Worm (Caenorhabditis elegans) whole organism, L4 larva: Measurements from ENCODE around the gene srw-140.
A peak's percentile ranks its signal among the peaks of the same experiment; 100 is the strongest.

ENCODE experiments used
- F49E8.2 ChIP-seq: sonication (generic microtip); optimal IDR thresholded peaks from 2 replicates; lab custom pipeline; 2016; ENCODE audit warnings: missing compliant biosample characterization, mild to moderate bottlenecking, missing genetic modification characterization, borderline replicate concordance
- Y48G9A.11 ChIP-seq: fragments of 200-800 bp; sonication (Bioruptor generic); IDR thresholded peaks from 2 replicates; pipeline ENCODE4 v1.3.6; 2022; ENCODE audit warnings: missing genetic modification reagents, missing genetic modification characterization, missing compliant biosample characterization
- Y5F2A.4 ChIP-seq: fragments of 200-800 bp; sonication (Bioruptor generic); optimal IDR thresholded peaks from 2 replicates; lab custom pipeline; 2018; ENCODE audit warnings: mild to moderate bottlenecking, missing genetic modification characterization, missing compliant biosample characterization
- aha-1 ChIP-seq: fragments of 150-350 bp; peaks from one replicate; lab custom pipeline; 2014; ENCODE audit warnings: missing biosample characterization, missing genetic modification characterization
- arid-1 ChIP-seq: fragments of 200-800 bp; sonication (Bioruptor generic); conservative IDR thresholded peaks from 2 replicates; pipeline ENCODE4 v1.3.6; 2022; ENCODE audit warnings: missing genetic modification reagents, missing genetic modification characterization, missing compliant biosample characterization
- ceh-20 ChIP-seq: fragments of 200-800 bp; sonication (Bioruptor generic); IDR thresholded peaks from 2 replicates; pipeline ENCODE4 v1.3.6; 2022; ENCODE audit warnings: missing genetic modification reagents, missing genetic modification characterization, missing compliant biosample characterization
- ceh-44 ChIP-seq: fragments of 200-800 bp; sonication (Bioruptor generic); IDR thresholded peaks from 2 replicates; pipeline ENCODE4 v1.3.6; 2022; ENCODE audit warnings: missing genetic modification reagents, missing genetic modification characterization, missing compliant biosample characterization
- ceh-62 ChIP-seq: sonication (generic microtip); optimal IDR thresholded peaks from 2 replicates; lab custom pipeline; 2017; ENCODE audit warnings: missing biosample characterization, missing genetic modification characterization
- ces-1 ChIP-seq: fragments of 150-350 bp; sonication (generic microtip); optimal IDR thresholded peaks from 4 replicates; lab custom pipeline; 2014; ENCODE audit warnings: missing biosample characterization, missing genetic modification reagents, missing genetic modification characterization
- daf-16 ChIP-seq, 3 experiments: sonication (generic microtip); optimal IDR thresholded peaks; 2 replicates each; lab custom pipeline; 2016 to 2017; ENCODE audit warnings: missing genetic modification characterization in 3 of 3, missing genetic modification reagents in 3 of 3, mild to moderate bottlenecking in 2 of 3, missing compliant biosample characterization in 2 of 3, missing biosample characterization in 1 of 3, moderate library complexity in 1 of 3
- dmd-6 ChIP-seq: fragments of 200-800 bp; sonication (Bioruptor generic); IDR thresholded peaks from 2 replicates; pipeline ENCODE4 v1.3.6; 2022; ENCODE audit warnings: missing genetic modification reagents, missing genetic modification characterization, missing compliant biosample characterization
- dmd-8 ChIP-seq: fragments of 200-800 bp; sonication (Bioruptor generic); IDR thresholded peaks from 2 replicates; pipeline ENCODE4 v1.3.6; 2022; ENCODE audit warnings: missing genetic modification characterization, missing compliant biosample characterization
- dpl-1 ChIP-seq: fragments of 150-350 bp; optimal IDR thresholded peaks from 2 replicates; lab custom pipeline; 2014; ENCODE audit warnings: missing biosample characterization, missing genetic modification reagents, missing genetic modification characterization
- duxl-1 ChIP-seq: sonication (generic microtip); optimal IDR thresholded peaks from 2 replicates; lab custom pipeline; 2016; ENCODE audit warnings: mild to moderate bottlenecking, missing genetic modification characterization, moderate library complexity, missing compliant biosample characterization; ENCODE audit not compliant: poor library complexity
- fkh-10 ChIP-seq: fragments of 150-350 bp; optimal IDR thresholded peaks from 2 replicates; lab custom pipeline; 2014; ENCODE audit warnings: missing biosample characterization, missing genetic modification reagents, missing genetic modification characterization
- hlh-30 ChIP-seq: sonication (generic microtip); optimal IDR thresholded peaks from 2 replicates; lab custom pipeline; 2017; ENCODE audit warnings: antibody characterized with exemption, mild to moderate bottlenecking, missing genetic modification characterization, missing compliant biosample characterization; ENCODE audit not compliant: insufficient read depth
- hmg-1.1 ChIP-seq: fragments of 200-800 bp; sonication (Bioruptor generic); IDR thresholded peaks from 2 replicates; pipeline ENCODE4 v1.3.6; 2022; ENCODE audit warnings: missing genetic modification reagents, missing genetic modification characterization, missing compliant biosample characterization
- lim-7 ChIP-seq: fragments of 200-800 bp; sonication (Bioruptor generic); IDR thresholded peaks from 2 replicates; pipeline ENCODE4 v1.3.6; 2022; ENCODE audit warnings: missing genetic modification characterization, missing compliant biosample characterization
- lin-29 ChIP-seq: fragments of 200-800 bp; sonication (Bioruptor generic); IDR thresholded peaks from 2 replicates; pipeline ENCODE4 v1.3.6; 2022; ENCODE audit warnings: missing genetic modification reagents, missing genetic modification characterization, missing compliant biosample characterization
- lin-38 ChIP-seq: fragments of 200-800 bp; sonication (Bioruptor generic); IDR thresholded peaks from 2 replicates; pipeline ENCODE4 v1.3.6; 2022; ENCODE audit warnings: missing genetic modification reagents, missing genetic modification characterization, missing compliant biosample characterization
- lir-3 ChIP-seq: sonication (generic microtip); optimal IDR thresholded peaks from 2 replicates; lab custom pipeline; 2016; ENCODE audit warnings: mild to moderate bottlenecking, missing genetic modification characterization, missing compliant biosample characterization
- lsy-2 ChIP-seq, 2 experiments: fragments of 150-350 bp in 1 of 2; sonication (generic microtip) in 1 of 2; optimal IDR thresholded peaks; 2 replicates each; lab custom pipeline; 2014 to 2017; ENCODE audit warnings: missing biosample characterization in 2 of 2, missing genetic modification characterization in 2 of 2
- mep-1 ChIP-seq: fragments of 150-350 bp; sonication (generic microtip); optimal IDR thresholded peaks from 3 replicates; lab custom pipeline; 2014; ENCODE audit warnings: missing biosample characterization, missing genetic modification characterization
- mes-2 ChIP-seq: sonication (generic microtip); optimal IDR thresholded peaks from 2 replicates; lab custom pipeline; 2016; ENCODE audit warnings: missing genotype, mild to moderate bottlenecking, missing genetic modification characterization, missing compliant biosample characterization; ENCODE audit not compliant: poor library complexity, severe bottlenecking
- mxl-3 ChIP-seq: fragments of 200-800 bp; sonication (Bioruptor generic); optimal IDR thresholded peaks from 2 replicates; lab custom pipeline; 2018; ENCODE audit warnings: mild to moderate bottlenecking, missing genetic modification characterization, missing compliant biosample characterization
- nhr-10 ChIP-seq: fragments of 150-350 bp; optimal IDR thresholded peaks from 2 replicates; lab custom pipeline; 2014; ENCODE audit warnings: missing biosample characterization, missing genetic modification characterization
- nhr-111 ChIP-seq: fragments of 200-800 bp; sonication (Bioruptor generic); optimal IDR thresholded peaks from 2 replicates; lab custom pipeline; 2018; ENCODE audit warnings: mild to moderate bottlenecking, missing genetic modification characterization, missing compliant biosample characterization
- nhr-237 ChIP-seq: sonication (generic microtip); optimal IDR thresholded peaks from 2 replicates; lab custom pipeline; 2017; ENCODE audit warnings: missing biosample characterization, missing genetic modification characterization
- nhr-28 ChIP-seq: fragments of 150-350 bp; optimal IDR thresholded peaks from 2 replicates; lab custom pipeline; 2014; ENCODE audit warnings: missing biosample characterization, missing genetic modification characterization
- nhr-6 ChIP-seq: fragments of 150-350 bp; optimal IDR thresholded peaks from 2 replicates; lab custom pipeline; 2014; ENCODE audit warnings: missing biosample characterization, missing genetic modification characterization
- nhr-77 ChIP-seq: fragments of 150-350 bp; optimal IDR thresholded peaks from 2 replicates; lab custom pipeline; 2014; ENCODE audit warnings: missing biosample characterization, missing genetic modification characterization
- pha-4 ChIP-seq, 2 experiments: fragments of 150-350 bp in 1 of 2; fragments of 200-800 bp in 1 of 2; sonication (Bioruptor generic) in 1 of 2; IDR thresholded peaks in 1 of 2; optimal IDR thresholded peaks in 1 of 2; 2 replicates each; pipeline versions ENCODE4 v1.3.6 to Lab custom; 2014 to 2022; ENCODE audit warnings: missing genetic modification characterization in 2 of 2, missing genetic modification reagents in 2 of 2, missing biosample characterization in 1 of 2, missing compliant biosample characterization in 1 of 2
- rbr-2 ChIP-seq: sonication (generic microtip); optimal IDR thresholded peaks from 2 replicates; lab custom pipeline; 2016; ENCODE audit warnings: missing genotype, missing genetic modification characterization, missing compliant biosample characterization
- saeg-2 ChIP-seq: fragments of 200-800 bp; sonication (Bioruptor generic); IDR thresholded peaks from 2 replicates; pipeline ENCODE4 v1.3.6; 2022; ENCODE audit warnings: missing genetic modification reagents, missing genetic modification characterization, missing compliant biosample characterization
- skn-1 ChIP-seq: fragments of 150-350 bp; optimal IDR thresholded peaks from 2 replicates; lab custom pipeline; 2014; ENCODE audit warnings: missing biosample characterization, missing genetic modification characterization
- snpc-4 ChIP-seq: fragments of 150-350 bp; optimal IDR thresholded peaks from 2 replicates; lab custom pipeline; 2014; ENCODE audit warnings: missing biosample characterization, missing genetic modification characterization
- spr-1 ChIP-seq: sonication (generic microtip); optimal IDR thresholded peaks from 2 replicates; lab custom pipeline; 2016; ENCODE audit warnings: mild to moderate bottlenecking, missing genetic modification characterization, missing compliant biosample characterization
- tra-1 ChIP-seq: fragments of 200-800 bp; sonication (Bioruptor generic); IDR thresholded peaks from 2 replicates; pipeline ENCODE4 v1.3.6; 2022; ENCODE audit warnings: missing genetic modification reagents, missing genetic modification characterization, missing compliant biosample characterization
- unc-39 ChIP-seq: sonication (generic microtip); optimal IDR thresholded peaks from 2 replicates; lab custom pipeline; 2017; ENCODE audit warnings: missing biosample characterization, missing genetic modification characterization
- unc-62 ChIP-seq, 3 experiments: fragments of 150-350 bp in 1 of 3; sonication (generic microtip); optimal IDR thresholded peaks in 2 of 3; peaks in 1 of 3; 1 replicate in 1 of 3; 2 replicates in 2 of 3; lab custom pipeline; 2014 to 2017; ENCODE audit warnings: missing biosample characterization in 3 of 3, missing genetic modification characterization in 3 of 3, missing genetic modification reagents in 3 of 3, missing genotype in 1 of 3
- zfp-2 ChIP-seq: sonication (generic microtip); optimal IDR thresholded peaks from 2 replicates; lab custom pipeline; 2016; ENCODE audit warnings: mild to moderate bottlenecking, missing genetic modification characterization, missing compliant biosample characterization

The srw-140 gene

DNA sequence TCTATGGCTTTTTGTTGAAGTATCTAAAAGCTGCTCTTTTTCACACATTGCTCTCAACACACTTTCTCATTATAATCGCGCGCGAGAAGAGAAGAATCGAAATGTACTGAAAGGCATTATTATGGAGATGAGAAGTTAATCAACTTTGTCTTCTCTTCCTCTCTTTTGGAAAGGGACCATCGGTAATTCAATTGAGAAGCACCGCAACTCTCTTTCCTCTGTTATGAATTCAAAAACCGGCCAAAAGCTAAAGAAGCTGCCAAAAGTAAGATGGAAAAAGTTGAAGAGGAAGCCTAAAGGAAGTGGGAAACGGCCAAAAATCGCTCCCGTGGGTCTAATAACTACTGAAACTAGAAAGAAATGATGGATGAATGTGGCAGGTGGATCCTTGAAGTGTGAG, 34.7 kb downstream of the srw-140 start:
- TF ChIP-seq snpc-4 (tag; lab: Kevin White, UChicago), result no peak
- TF ChIP-seq fkh-10 (GFP tag; lab: Kevin White, UChicago), result peak; percentile 51
- peak; percentile 91 for TF ChIP-seq ces-1
- no peak for TF ChIP-seq lin-29 (GFP tag; lab: Robert Waterston, UW)
- TF ChIP-seq unc-62 (GFP tag; optimal IDR thresholded peaks at IDR 0.05 in 1 of 2; lab: Kevin White, UChicago), result peak in 1 of 2 experiments; percentile 44
- no peak for TF ChIP-seq unc-62 (tag; optimal IDR thresholded peaks at IDR 0.05; lab: Kevin White, UChicago)
- peak; percentile 8 for TF ChIP-seq rbr-2 (tag; lab: Kevin White, UChicago)
- TF ChIP-seq saeg-2 (GFP tag; lab: Robert Waterston, UW), result no peak
- TF ChIP-seq duxl-1 (tag; lab: Kevin White, UChicago), result no peak
- no peak for TF ChIP-seq Y48G9A.11 (GFP tag; lab: Robert Waterston, UW)
- no peak for TF ChIP-seq lir-3 (tag; lab: Kevin White, UChicago)
- TF ChIP-seq mes-2, result no peak
- TF ChIP-seq nhr-28, result no peak

ce11 chrV:5201706-5202105, 36.2 kb downstream of the srw-140 start:
- TF ChIP-seq saeg-2 (GFP tag; lab: Robert Waterston, UW) (no peak), unc-62 (GFP tag; optimal IDR thresholded peaks at IDR 0.05 in 1 of 2; lab: Kevin White, UChicago) (peak in 1 of 2 experiments; percentile 79), unc-62 (tag; optimal IDR thresholded peaks at IDR 0.05; lab: Kevin White, UChicago) (no peak)

DNA sequence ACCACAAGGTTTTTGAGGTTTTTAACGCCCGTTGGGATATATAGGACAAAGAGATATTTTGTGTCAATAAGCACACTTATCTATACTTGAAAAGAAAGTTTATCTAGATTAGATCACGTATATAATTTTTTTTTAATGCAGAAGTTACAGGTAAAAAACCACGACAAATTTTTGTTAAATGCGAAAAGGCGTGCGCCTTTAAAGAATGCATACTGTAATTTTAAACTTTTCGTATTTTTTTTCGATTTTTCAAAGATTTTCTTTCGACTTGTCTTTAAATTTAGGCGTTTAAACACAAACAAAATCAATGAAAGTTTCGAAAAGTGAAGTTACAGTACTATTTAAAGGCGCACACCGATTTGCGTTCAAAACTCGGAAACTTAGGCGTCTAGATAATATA, 38.1 kb downstream of the srw-140 start:
- TF ChIP-seq nhr-237 (tag; lab: Kevin White, UChicago), result no peak
- TF ChIP-seq arid-1 (GFP tag; lab: Robert Waterston, UW), result no peak
- no peak for TF ChIP-seq duxl-1 (tag; lab: Kevin White, UChicago)
- no peak for TF ChIP-seq nhr-111 (GFP tag; lab: Kevin White, UChicago)
- TF ChIP-seq zfp-2 (tag; lab: Kevin White, UChicago), result no peak
- no peak for TF ChIP-seq dmd-8 (GFP tag; lab: Robert Waterston, UW)
- no peak for TF ChIP-seq pha-4 (GFP tag; IDR thresholded peaks at IDR 0.05; lab: Robert Waterston, UW)
- TF ChIP-seq pha-4 (tag; optimal IDR thresholded peaks at IDR 0.05; lab: Kevin White, UChicago), result no peak
- TF ChIP-seq dmd-6, result no peak
- no peak for TF ChIP-seq ceh-20 (GFP tag; lab: Robert Waterston, UW)
- TF ChIP-seq nhr-10, result no peak
- TF ChIP-seq ceh-62, result no peak
- TF ChIP-seq ceh-44, result no peak
- no peak for TF ChIP-seq F49E8.2 (tag; lab: Kevin White, UChicago)
- TF ChIP-seq mes-2, result no peak
- TF ChIP-seq snpc-4 (tag; lab: Kevin White, UChicago), result no peak
- TF ChIP-seq lim-7 (GFP tag; lab: Robert Waterston, UW), result no peak
- no peak for TF ChIP-seq spr-1 (tag; lab: Kevin White, UChicago)
- TF ChIP-seq unc-39 (tag; lab: Kevin White, UChicago), result no peak
- TF ChIP-seq saeg-2 (GFP tag; lab: Robert Waterston, UW), result no peak
- no peak for TF ChIP-seq lin-38 (GFP tag; lab: Robert Waterston, UW)
- TF ChIP-seq, all 104 proteins: peak for 0

- TF ChIP-seq lin-38 (GFP tag; lab: Robert Waterston, UW) (peak; percentile 96), daf-16 (GFP tag; optimal IDR thresholded peaks at IDR 0.05; lab: Kevin White, UChicago) (peak in 1 of 2 experiments; percentile 79), daf-16 (tag; optimal IDR thresholded peaks at IDR 0.05; lab: Kevin White, UChicago) (no peak), lsy-2 (tag; optimal IDR thresholded peaks at IDR 0.05; lab: Kevin White, UChicago) (peak in 1 of 2 experiments; percentile 71), hmg-1.1 (GFP tag; lab: Robert Waterston, UW) (peak; percentile 45; the same call in 1 of the 2 replicates), nhr-28 (peak; percentile 25), nhr-77 (tag; lab: Kevin White, UChicago) (peak; percentile 2), mep-1 (tag; lab: Kevin White, UChicago) (peak; percentile 14), rbr-2 (tag; lab: Kevin White, UChicago) (peak; percentile 6), skn-1 (tag; lab: Kevin White, UChicago) (no peak), dpl-1 (GFP tag; lab: Kevin White, UChicago) (peak; percentile 95), nhr-6 (tag; lab: Kevin White, UChicago) (peak; percentile 3), hlh-30 (tag; lab: Kevin White, UChicago) (peak; percentile 36), aha-1 (tag; lab: Kevin White, UChicago) (peak; percentile 88), tra-1 (GFP tag; lab: Robert Waterston, UW) (no peak), mxl-3 (GFP tag; lab: Kevin White, UChicago) (no peak), Y5F2A.4 (GFP tag; lab: Kevin White, UChicago) (no peak)
Measured at ce11 chrV:5204127-5204526, 38.6 kb downstream of the srw-140 start, which contains the start of gene ttc-37. ttc-37 (plus strand) TSS chrV:5204475.
